Fruit fly (Drosophila melanogaster): Measurements from ENCODE around the gene RpL35.

RpL35 gene

DNA sequence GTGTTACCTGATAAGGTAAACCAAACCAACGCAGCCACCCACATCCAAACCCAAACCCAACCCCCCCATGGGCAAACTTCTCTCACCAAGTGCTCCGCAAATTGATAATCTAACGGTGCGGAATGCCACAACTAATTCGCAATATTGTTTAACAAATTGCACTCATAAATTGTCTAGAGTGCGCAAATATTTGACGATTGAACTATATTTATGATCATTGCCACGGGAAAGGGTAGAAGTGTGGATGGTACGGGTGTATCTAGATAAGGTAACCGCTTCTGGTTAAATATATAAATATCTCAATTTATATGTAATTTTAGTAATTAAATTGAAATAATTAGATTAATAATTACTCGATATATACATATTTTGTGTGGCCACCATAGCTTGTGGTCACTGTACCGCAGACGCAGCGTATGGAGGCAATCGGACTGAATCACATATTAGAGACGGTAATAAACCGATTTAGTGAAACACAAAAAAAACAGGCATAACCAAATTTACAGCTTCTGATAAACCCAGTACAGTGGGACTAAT is 46.3 kb downstream of the RpL35 start:
- TF ChIP-seq dac (GFP tag; optimal IDR thresholded peaks at IDR 0.05) (no peak), CG11294 (GFP tag; IDR thresholded peaks at IDR 0.05) (peak; percentile 42; the same call in 1 of the 2 replicates), acj6 (GFP tag; optimal IDR thresholded peaks at IDR 0.05) (peak; percentile 5), CG8319 (GFP tag; optimal IDR thresholded peaks at IDR 0.05) (no peak), fd85E (GFP tag; optimal IDR thresholded peaks at IDR 0.05) (no peak), CG8119 (GFP tag; IDR thresholded peaks at IDR 0.05) (peak; percentile 60; the same call in 1 of the 3 replicates), CG10631 (GFP tag; optimal IDR thresholded peaks at IDR 0.05) (no peak), Eip75B (GFP tag; optimal IDR thresholded peaks at IDR 0.05) (no peak), CG6854 (GFP tag; optimal IDR thresholded peaks at IDR 0.05) (no peak), Ets96B (tag; optimal IDR thresholded peaks at IDR 0.05) (no peak), CG15336 (GFP tag; IDR thresholded peaks at IDR 0.05) (peak; percentile 67), CG11902 (GFP tag; optimal IDR thresholded peaks at IDR 0.05) (no peak), fd59A (GFP tag; optimal IDR thresholded peaks at IDR 0.05) (no peak), Sox15 (GFP tag; optimal IDR thresholded peaks at IDR 0.05) (no peak), CG4318 (GFP tag; optimal IDR thresholded peaks at IDR 0.05) (no peak), Hr4 (GFP tag; optimal IDR thresholded peaks at IDR 0.05) (peak; percentile 28), CG8632 (GFP tag; optimal IDR thresholded peaks at IDR 0.05) (no peak), salr (GFP tag; optimal IDR thresholded peaks at IDR 0.05) (peak in 1 of 2 experiments; percentile 14), topi (GFP tag; optimal IDR thresholded peaks at IDR 0.05) (peak; percentile 15), CG16779 (tag; optimal IDR thresholded peaks at IDR 0.05) (no peak), svp (GFP tag) (no peak), vri (GFP tag; optimal IDR thresholded peaks at IDR 0.05) (peak; percentile 39), CG6163 (GFP tag; IDR thresholded peaks at IDR 0.05) (peak; percentile 55; the same call in 2 of the 3 replicates), CG7368 (GFP tag; optimal IDR thresholded peaks at IDR 0.05) (no peak), Sox102F (GFP tag; optimal IDR thresholded peaks at IDR 0.05) (peak; percentile 9), OdsH (GFP tag; optimal IDR thresholded peaks at IDR 0.05) (peak; percentile 32), CG10669 (GFP tag; optimal IDR thresholded peaks at IDR 0.05) (no peak), esn (GFP tag; optimal IDR thresholded peaks at IDR 0.05) (peak; percentile 22), eg (GFP tag; IDR thresholded peaks at IDR 0.05) (peak; percentile 72), fkh (GFP tag; optimal IDR thresholded peaks at IDR 0.05) (no peak), CG9139 (GFP tag; optimal IDR thresholded peaks at IDR 0.05) (no peak), CG6792 (GFP tag; optimal IDR thresholded peaks at IDR 0.05) (no peak), CG6808 (GFP tag; optimal IDR thresholded peaks at IDR 0.05) (no peak), Sox14 (GFP tag; optimal IDR thresholded peaks at IDR 0.05) (no peak), Eip78C (GFP tag) (peak; percentile 76), Met (GFP tag; optimal IDR thresholded peaks at IDR 0.05) (no peak), CG6276 (GFP tag; optimal IDR thresholded peaks at IDR 0.05) (no peak), CG1621 (tag; optimal IDR thresholded peaks at IDR 0.05) (no peak), spab (GFP tag; optimal IDR thresholded peaks at IDR 0.05) (no peak), CG32006 (GFP tag; optimal IDR thresholded peaks at IDR 0.05) (peak; percentile 33), CG3919 (GFP tag; optimal IDR thresholded peaks at IDR 0.05) (peak; percentile 18), pdm3 (GFP tag; optimal IDR thresholded peaks at IDR 0.05) (peak; percentile 1), Blimp-1 (GFP tag; optimal IDR thresholded peaks at IDR 0.05) (no peak), CG34406 (GFP tag; optimal IDR thresholded peaks at IDR 0.05) (peak; percentile 28), CG3032 (tag; optimal IDR thresholded peaks at IDR 0.05) (no peak), Ets21C (GFP tag; optimal IDR thresholded peaks at IDR 0.05) (no peak), Smox (GFP tag; optimal IDR thresholded peaks at IDR 0.05) (no peak), Hr39 (GFP tag; optimal IDR thresholded peaks at IDR 0.05) (no peak), Gug (GFP tag; IDR thresholded peaks at IDR 0.05) (no peak), achi (GFP tag; optimal IDR thresholded peaks at IDR 0.05) (peak; percentile 16), lz (GFP tag; optimal IDR thresholded peaks at IDR 0.05) (no peak)

All from whole organism, prepupa.